Worm (Caenorhabditis elegans): ENCODE measurements around the gene oxy-4.
A peak's percentile ranks its signal among the peaks of the same experiment; 100 is the strongest.

oxy-4 gene

DNA sequence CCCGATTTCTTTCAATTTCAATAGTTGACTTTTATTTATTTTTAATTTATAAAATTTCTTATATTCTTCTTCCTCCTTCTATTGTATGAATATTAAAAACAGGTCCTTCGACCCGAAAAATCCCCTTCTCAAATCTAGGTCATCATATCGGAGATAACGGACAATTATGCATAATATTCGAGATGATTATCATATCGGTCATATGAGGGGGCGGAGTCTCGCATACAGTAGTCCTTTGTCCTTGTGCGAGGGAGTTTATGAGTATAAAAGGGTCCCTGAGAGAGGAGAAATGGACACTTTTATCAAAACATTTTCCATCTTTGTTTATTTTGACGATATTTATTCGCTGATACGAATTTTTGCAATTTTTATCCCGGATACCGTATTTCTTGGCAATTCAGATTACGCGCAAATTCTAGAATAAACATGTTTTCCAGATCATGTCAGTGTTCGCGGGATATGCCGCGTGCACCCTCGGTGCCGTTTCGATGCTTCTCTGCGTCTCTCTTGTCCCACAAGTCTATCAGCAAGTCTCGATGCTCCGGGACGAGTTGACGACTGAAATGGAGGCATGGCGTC is 51.6 kb downstream of the oxy-4 start, which contains the start of gene dpy-17:
TSS of gene dpy-17 (plus strand) at position 438 of the 579 bp plus-strand sequence.
- TF ChIP-seq zip-8 (tag; optimal IDR thresholded peaks at IDR 0.05) (no peak), elt-3 (tag; optimal IDR thresholded peaks at IDR 0.05) (peak; percentile 71), elt-1 (tag; optimal IDR thresholded peaks at IDR 0.05; ENCODE audit: borderline replicate concordance, insufficient read depth) (peak; percentile 93), sptf-1 (tag; optimal IDR thresholded peaks at IDR 0.05) (peak; percentile 19), lsy-2 (tag; optimal IDR thresholded peaks at IDR 0.05) (peak; percentile 60), nhr-12 (tag; optimal IDR thresholded peaks at IDR 0.05) (no peak), unc-62 (GFP tag; optimal IDR thresholded peaks at IDR 0.05) (peak; percentile 23), pha-4 (tag; optimal IDR thresholded peaks at IDR 0.05) (no peak), mls-2 (tag; optimal IDR thresholded peaks at IDR 0.05) (peak; percentile 17), ztf-11 (tag; optimal IDR thresholded peaks at IDR 0.05) (no peak), sem-2 (GFP tag; optimal IDR thresholded peaks at IDR 0.05) (no peak), ham-2 (GFP tag; optimal IDR thresholded peaks at IDR 0.05) (no peak)

DNA sequence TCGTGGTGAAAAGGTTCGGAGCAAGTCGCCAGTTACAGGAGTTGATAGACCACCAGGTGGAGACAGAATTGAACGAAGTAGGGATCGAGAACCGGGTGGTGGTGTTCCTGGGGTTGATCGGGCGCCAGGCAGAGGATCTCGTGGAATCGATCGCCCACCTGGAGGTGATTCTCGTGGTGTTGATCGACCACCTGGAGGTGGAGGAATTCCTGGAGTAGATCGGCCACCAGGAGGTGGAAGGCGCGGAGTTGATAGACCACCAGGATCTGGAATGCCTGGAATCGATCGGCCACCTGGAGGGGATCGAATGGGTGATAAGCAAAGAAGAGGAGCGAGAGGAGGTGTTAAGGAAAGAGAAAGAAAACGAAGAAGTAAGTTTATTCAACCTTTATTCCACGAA is 53.1 kb downstream of the oxy-4 start:
- TF ChIP-seq nhr-76 (tag; optimal IDR thresholded peaks at IDR 0.05): no peak
- no peak for TF ChIP-seq drap-1 (GFP tag; optimal IDR thresholded peaks at IDR 0.05)
- no peak for TF ChIP-seq M03D4.4 (tag; optimal IDR thresholded peaks at IDR 0.05)
- no peak for TF ChIP-seq hlh-1 (tag; optimal IDR thresholded peaks at IDR 0.05)
- no peak for TF ChIP-seq ceh-43 (GFP tag; optimal IDR thresholded peaks at IDR 0.05)
- no peak for TF ChIP-seq unc-120 (tag; optimal IDR thresholded peaks at IDR 0.05; ENCODE audit: poor library complexity, severe bottlenecking)
- TF ChIP-seq elt-1 (tag; optimal IDR thresholded peaks at IDR 0.05; ENCODE audit: borderline replicate concordance, insufficient read depth): no peak
- TF ChIP-seq ceh-83 (GFP tag; optimal IDR thresholded peaks at IDR 0.05): no peak

Measured in whole organism, mixed stage, embryonic.